Fruit fly (Drosophila melanogaster) whole organism, embryonic: Measurements from ENCODE around the gene CG5731.

ENCODE experiments used
- CG6791 ChIP-seq: fragments of 200-800 bp; sonication (Bioruptor generic); IDR thresholded peaks from 3 replicates; pipeline ENCODE4 v1.3.6; 2022; ENCODE audit warnings: missing biosample characterization, missing genetic modification characterization; ENCODE audit not compliant: partially characterized antibody
- CG7745 ChIP-seq: fragments of 200-800 bp; sonication (Bioruptor generic); optimal IDR thresholded peaks from 2 replicates; lab custom pipeline; 2018; ENCODE audit warnings: missing biosample characterization, mild to moderate bottlenecking, missing genetic modification characterization, moderate library complexity
- Elba2 ChIP-seq: fragments of 200-800 bp; sonication (Bioruptor generic); optimal IDR thresholded peaks from 3 replicates; lab custom pipeline; 2016; ENCODE audit warnings: missing biosample characterization, missing genetic modification characterization
- Ets65A ChIP-seq: fragments of 200-800 bp; sonication (Bioruptor generic); peaks from one replicate; lab custom pipeline; 2016; ENCODE audit warnings: missing biosample characterization, missing genetic modification characterization
- Gug ChIP-seq: fragments of 200-800 bp; sonication (Bioruptor generic); IDR thresholded peaks from 4 replicates; pipeline ENCODE4 v1.3.6; 2022; ENCODE audit warnings: missing biosample characterization, missing genetic modification characterization
- Max ChIP-seq: fragments of 200-800 bp; sonication (Bioruptor generic); optimal IDR thresholded peaks from 2 replicates; lab custom pipeline; 2016; ENCODE audit warnings: missing biosample characterization, mild to moderate bottlenecking, missing genetic modification characterization
- Sry-β ChIP-seq: fragments of 200-800 bp; sonication (Bioruptor generic); optimal IDR thresholded peaks from 2 replicates; lab custom pipeline; 2018; ENCODE audit warnings: missing biosample characterization, mild to moderate bottlenecking, missing genetic modification characterization, moderate library complexity
- mirr ChIP-seq: fragments of 200-800 bp; sonication (Bioruptor generic); optimal IDR thresholded peaks from 3 replicates; lab custom pipeline; 2018; ENCODE audit warnings: missing biosample characterization, mild to moderate bottlenecking, missing genetic modification characterization
- slou ChIP-seq: fragments of 200-800 bp; sonication (Bioruptor generic); optimal IDR thresholded peaks from 3 replicates; lab custom pipeline; 2016; ENCODE audit warnings: missing biosample characterization, missing genetic modification characterization
- wor ChIP-seq: fragments of 200-800 bp; sonication (Bioruptor generic); IDR thresholded peaks from 2 replicates; pipeline ENCODE4 v1.3.6; 2022; ENCODE audit warnings: missing biosample characterization, missing genetic modification characterization

Gene CG5731

DNA sequence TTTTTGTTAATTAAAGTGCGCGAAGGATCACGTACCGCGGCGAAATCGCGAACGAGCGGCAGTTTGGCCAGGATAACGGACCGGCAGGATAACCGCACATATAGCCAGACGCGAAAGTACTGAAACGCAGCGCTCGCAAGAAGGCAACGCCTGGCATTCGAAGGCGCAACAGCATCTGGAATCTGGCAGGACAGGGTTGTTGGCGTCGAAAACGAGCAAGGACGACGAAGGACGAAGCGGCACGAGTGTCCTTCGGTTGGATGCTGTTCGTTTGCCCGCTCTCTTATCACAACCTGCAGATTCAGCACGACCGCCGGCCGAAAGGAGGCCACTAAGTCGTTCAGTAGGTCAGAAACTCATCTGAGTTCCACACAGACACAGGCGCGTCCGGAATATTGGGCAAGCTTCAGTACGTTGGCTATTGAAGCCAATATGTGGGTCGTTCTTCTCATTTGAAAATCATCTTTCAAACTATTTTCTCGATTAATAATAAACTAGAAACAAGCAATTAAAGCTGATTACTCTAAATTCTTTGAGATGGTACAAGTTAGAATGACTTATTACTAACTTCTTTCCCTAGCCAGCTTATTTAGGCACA, 29.3 kb downstream of the CG5731 start, which contains the start of gene CG44153 (continued):
- peak; percentile 40 for TF ChIP-seq Ets65A (GFP tag; lab: Kevin White, UChicago)
- 0 out of 3 replicates have a peak, but pooled peaks have one; percentile 20 for TF ChIP-seq CG6791 (GFP tag; lab: Robert Waterston, UW)

- TF ChIP-seq mirr (GFP tag; lab: Kevin White, UChicago) (no peak), wor (no peak), Gug (no peak), CG7745 (tag; lab: Kevin White, UChicago) (no peak), Ets65A (GFP tag; lab: Kevin White, UChicago) (peak; percentile 45), Max (GFP tag; lab: Kevin White, UChicago) (no peak), slou (GFP tag; lab: Kevin White, UChicago) (no peak), Elba2 (GFP tag; lab: Kevin White, UChicago) (no peak), Sry-β (GFP tag; lab: Kevin White, UChicago) (no peak)
- TF ChIP-seq, all 482 proteins: peak for 1
These were observed 37.1 kb downstream of the CG5731 start, which contains the start of gene CG13137 for dm6 chr2L:10172402-10172801. Gene CG13137 (plus strand): TSS chr2L:10172702.
